Worm (Caenorhabditis elegans) whole organism, mixed stage, embryonic: ENCODE data around the gene C17G10.10.

Experiments used
- M03D4.4 ChIP-seq: sonication (generic microtip); optimal IDR thresholded peaks from 2 replicates; lab custom pipeline; 2017; ENCODE audit warnings: mild to moderate bottlenecking, missing genetic modification characterization, missing compliant biosample characterization
- bed-3 ChIP-seq: fragments of 200-800 bp; sonication (Bioruptor generic); optimal IDR thresholded peaks from 3 replicates; lab custom pipeline; 2018; ENCODE audit warnings: mild to moderate bottlenecking, missing genetic modification characterization, moderate library complexity, missing compliant biosample characterization
- blmp-1 ChIP-seq: fragments of 150-350 bp; optimal IDR thresholded peaks from 2 replicates; lab custom pipeline; 2014; ENCODE audit warnings: missing biosample characterization, missing genetic modification characterization
- ceh-39 ChIP-seq: fragments of 150-350 bp; optimal IDR thresholded peaks from 2 replicates; lab custom pipeline; 2014; ENCODE audit warnings: missing biosample characterization, missing genetic modification characterization
- ceh-43 ChIP-seq: fragments of 200-800 bp; sonication (Bioruptor generic); optimal IDR thresholded peaks from 2 replicates; lab custom pipeline; 2018; ENCODE audit warnings: mild to moderate bottlenecking, missing genetic modification characterization, moderate library complexity, missing compliant biosample characterization
- ceh-83 ChIP-seq: fragments of 200-800 bp; sonication (Bioruptor generic); optimal IDR thresholded peaks from 2 replicates; lab custom pipeline; 2018; ENCODE audit warnings: mild to moderate bottlenecking, missing genetic modification characterization, missing compliant biosample characterization
- ces-1 ChIP-seq: fragments of 150-350 bp; optimal IDR thresholded peaks from 2 replicates; lab custom pipeline; 2014; ENCODE audit warnings: missing biosample characterization, missing genetic modification reagents, missing genetic modification characterization
- cnd-1 ChIP-seq: fragments of 200-800 bp; sonication (Bioruptor generic); optimal IDR thresholded peaks from 2 replicates; lab custom pipeline; 2018; ENCODE audit warnings: mild to moderate bottlenecking, missing genetic modification characterization, missing compliant biosample characterization
- drap-1 ChIP-seq: fragments of 200-800 bp; sonication (Bioruptor generic); optimal IDR thresholded peaks from 3 replicates; lab custom pipeline; 2018; ENCODE audit warnings: mild to moderate bottlenecking, missing genetic modification characterization, missing compliant biosample characterization
- elt-1 ChIP-seq: sonication (generic microtip); optimal IDR thresholded peaks from 2 replicates; lab custom pipeline; 2017; ENCODE audit warnings: missing genetic modification characterization, mild to moderate bottlenecking, missing compliant biosample characterization, antibody characterized with exemption, moderate library complexity, borderline replicate concordance; ENCODE audit not compliant: insufficient read depth
- elt-3 ChIP-seq: fragments of 150-350 bp; optimal IDR thresholded peaks from 2 replicates; lab custom pipeline; 2014; ENCODE audit warnings: missing biosample characterization, missing genetic modification characterization
- flh-1 ChIP-seq: fragments of 200-800 bp; sonication (Bioruptor generic); optimal IDR thresholded peaks from 2 replicates; lab custom pipeline; 2018; ENCODE audit warnings: mild to moderate bottlenecking, missing genetic modification characterization, moderate library complexity, missing compliant biosample characterization
- ham-2 ChIP-seq: fragments of 200-800 bp; sonication (Bioruptor generic); optimal IDR thresholded peaks from 2 replicates; lab custom pipeline; 2018; ENCODE audit warnings: mild to moderate bottlenecking, missing genetic modification characterization, missing compliant biosample characterization
- hlh-1 ChIP-seq: fragments of 150-350 bp; optimal IDR thresholded peaks from 2 replicates; lab custom pipeline; 2014; ENCODE audit warnings: missing biosample characterization, missing genetic modification reagents, missing genetic modification characterization
- lin-13 ChIP-seq: fragments of 150-350 bp; optimal IDR thresholded peaks from 2 replicates; lab custom pipeline; 2014; ENCODE audit warnings: missing biosample characterization, missing genetic modification characterization
- lin-32 ChIP-seq: fragments of 200-800 bp; sonication (Bioruptor generic); optimal IDR thresholded peaks from 2 replicates; lab custom pipeline; 2018; ENCODE audit warnings: mild to moderate bottlenecking, missing genetic modification characterization, missing compliant biosample characterization
- lsy-2 ChIP-seq: fragments of 150-350 bp; optimal IDR thresholded peaks from 2 replicates; lab custom pipeline; 2014; ENCODE audit warnings: missing biosample characterization, missing genetic modification characterization
- mab-5 ChIP-seq: fragments of 150-350 bp; optimal IDR thresholded peaks from 2 replicates; lab custom pipeline; 2014; ENCODE audit warnings: missing biosample characterization, missing genetic modification characterization
- mep-1 ChIP-seq: fragments of 150-350 bp; optimal IDR thresholded peaks from 2 replicates; lab custom pipeline; 2017; ENCODE audit warnings: missing biosample characterization, missing genetic modification reagents, missing genetic modification characterization, inconsistent platforms
- mls-2 ChIP-seq: sonication (generic microtip); optimal IDR thresholded peaks from 2 replicates; lab custom pipeline; 2016; ENCODE audit warnings: mild to moderate bottlenecking, missing genetic modification characterization, moderate library complexity, missing compliant biosample characterization
- nhr-12 ChIP-seq: fragments of 150-350 bp; optimal IDR thresholded peaks from 2 replicates; lab custom pipeline; 2014; ENCODE audit warnings: missing biosample characterization, missing genetic modification characterization
- nhr-237 ChIP-seq: fragments of 150-350 bp; optimal IDR thresholded peaks from 2 replicates; lab custom pipeline; 2014; ENCODE audit warnings: missing biosample characterization, missing genetic modification characterization
- nhr-28 ChIP-seq: fragments of 150-350 bp; optimal IDR thresholded peaks from 2 replicates; lab custom pipeline; 2014; ENCODE audit warnings: missing biosample characterization, missing genetic modification characterization
- nhr-76 ChIP-seq: sonication (generic microtip); optimal IDR thresholded peaks from 2 replicates; lab custom pipeline; 2017; ENCODE audit warnings: missing biosample characterization, missing genetic modification characterization
- sem-2 ChIP-seq: fragments of 200-800 bp; sonication (Bioruptor generic); optimal IDR thresholded peaks from 2 replicates; lab custom pipeline; 2018; ENCODE audit warnings: mild to moderate bottlenecking, missing genetic modification characterization, missing compliant biosample characterization
- sptf-1 ChIP-seq: sonication (generic microtip); optimal IDR thresholded peaks from 2 replicates; lab custom pipeline; 2017; ENCODE audit warnings: mild to moderate bottlenecking, missing genetic modification characterization, moderate library complexity, missing compliant biosample characterization
- tbx-8 ChIP-seq: fragments of 200-800 bp; sonication (Bioruptor generic); optimal IDR thresholded peaks from 2 replicates; lab custom pipeline; 2018; ENCODE audit warnings: mild to moderate bottlenecking, missing genetic modification characterization, moderate library complexity, missing compliant biosample characterization
- unc-120 ChIP-seq: sonication (generic microtip); optimal IDR thresholded peaks from 2 replicates; lab custom pipeline; 2017; ENCODE audit warnings: missing genetic modification characterization, missing compliant biosample characterization; ENCODE audit not compliant: poor library complexity, severe bottlenecking
- unc-39 ChIP-seq: fragments of 150-350 bp; optimal IDR thresholded peaks from 2 replicates; lab custom pipeline; 2014; ENCODE audit warnings: missing biosample characterization, missing genetic modification characterization
- zip-8 ChIP-seq: fragments of 150-350 bp; optimal IDR thresholded peaks from 2 replicates; lab custom pipeline; 2014; ENCODE audit warnings: missing biosample characterization, missing genetic modification characterization
- ztf-11 ChIP-seq: fragments of 150-350 bp; optimal IDR thresholded peaks from 2 replicates; lab custom pipeline; 2014; ENCODE audit warnings: missing biosample characterization, missing genetic modification characterization

The C17G10.10 gene

DNA sequence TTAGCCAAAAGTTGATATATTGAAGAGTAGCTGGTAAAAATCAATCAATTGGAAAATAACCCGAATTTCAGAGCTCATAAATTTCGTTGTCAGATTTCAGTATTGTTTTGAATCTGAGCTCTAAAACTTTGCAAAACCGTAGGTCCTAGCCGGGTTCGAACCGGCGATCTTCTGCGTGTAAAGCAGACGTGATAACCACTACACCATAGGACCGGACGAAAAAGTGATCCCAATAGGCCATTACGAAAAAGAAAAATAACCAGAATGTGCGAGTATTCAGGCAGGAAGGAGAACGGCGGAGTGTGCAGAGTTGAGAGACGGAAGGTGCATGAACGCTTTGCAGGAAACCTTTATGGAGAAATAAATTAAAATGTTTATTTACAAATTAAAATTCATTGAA lies 22.1 kb downstream of the C17G10.10 start:
- peak; percentile 58 for TF ChIP-seq drap-1 (GFP tag; lab: Kevin White, UChicago)
- no peak for TF ChIP-seq unc-39 (tag; lab: Kevin White, UChicago)
- no peak for TF ChIP-seq nhr-76 (tag; lab: Kevin White, UChicago)
- no peak for TF ChIP-seq lin-13 (tag; lab: Kevin White, UChicago)
- TF ChIP-seq sptf-1 (tag; lab: Kevin White, UChicago): peak; percentile 68
- no peak for TF ChIP-seq mls-2 (tag; lab: Kevin White, UChicago)
- TF ChIP-seq blmp-1 (tag; lab: Kevin White, UChicago): no peak
- TF ChIP-seq unc-120: peak; percentile 24
- TF ChIP-seq lsy-2 (tag; lab: Kevin White, UChicago): no peak
- no peak for TF ChIP-seq nhr-12 (tag; lab: Kevin White, UChicago)
- peak; percentile 21 for TF ChIP-seq sem-2 (GFP tag; lab: Kevin White, UChicago)
- no peak for TF ChIP-seq ceh-43 (GFP tag; lab: Kevin White, UChicago)
- no peak for TF ChIP-seq hlh-1 (tag; lab: Kevin White, UChicago)
- no peak for TF ChIP-seq elt-3
- TF ChIP-seq ceh-83 (GFP tag; lab: Kevin White, UChicago): peak; percentile 75
- TF ChIP-seq ham-2 (GFP tag; lab: Kevin White, UChicago): peak; percentile 50
- peak; percentile 48 for TF ChIP-seq cnd-1 (tag; lab: Kevin White, UChicago)
- no peak for TF ChIP-seq elt-1 (tag; lab: Kevin White, UChicago)
- TF ChIP-seq flh-1 (GFP tag; lab: Kevin White, UChicago): peak; percentile 19
- peak; percentile 28 for TF ChIP-seq lin-32
- peak; percentile 70 for TF ChIP-seq M03D4.4

DNA sequence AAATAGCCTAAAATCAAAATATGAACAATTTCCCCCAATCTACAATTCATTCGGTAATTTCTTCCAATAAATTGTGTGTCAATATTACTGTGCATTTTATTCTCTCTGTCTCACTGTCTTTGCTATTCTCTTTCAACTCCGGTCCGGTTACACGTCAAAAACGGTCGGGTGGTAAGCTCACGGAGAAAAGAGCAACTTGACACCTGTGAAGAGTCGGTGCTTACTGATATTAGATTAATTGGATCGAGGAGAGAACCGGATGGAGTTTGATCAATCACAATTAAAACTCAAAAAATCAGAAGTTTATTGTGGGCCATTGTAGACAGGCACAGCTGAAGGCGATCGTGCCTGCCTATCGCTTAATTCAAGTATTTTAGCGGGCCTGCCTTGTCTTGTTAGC lies 24.3 kb downstream of the C17G10.10 start:
- TF ChIP-seq elt-1 (tag; lab: Kevin White, UChicago): no peak
- TF ChIP-seq sptf-1 (tag; lab: Kevin White, UChicago): no peak
- TF ChIP-seq drap-1 (GFP tag; lab: Kevin White, UChicago): no peak
- no peak for TF ChIP-seq sem-2 (GFP tag; lab: Kevin White, UChicago)
- no peak for TF ChIP-seq tbx-8 (GFP tag; lab: Kevin White, UChicago)
- TF ChIP-seq blmp-1 (tag; lab: Kevin White, UChicago): no peak
- TF ChIP-seq ztf-11: no peak
- TF ChIP-seq lin-32: no peak
- no peak for TF ChIP-seq bed-3 (GFP tag; lab: Kevin White, UChicago)
- no peak for TF ChIP-seq ceh-39 (tag; lab: Kevin White, UChicago)
- TF ChIP-seq ceh-83 (GFP tag; lab: Kevin White, UChicago): no peak
- no peak for TF ChIP-seq mab-5 (tag; lab: Kevin White, UChicago)
- TF ChIP-seq nhr-237 (tag; lab: Kevin White, UChicago): no peak

DNA sequence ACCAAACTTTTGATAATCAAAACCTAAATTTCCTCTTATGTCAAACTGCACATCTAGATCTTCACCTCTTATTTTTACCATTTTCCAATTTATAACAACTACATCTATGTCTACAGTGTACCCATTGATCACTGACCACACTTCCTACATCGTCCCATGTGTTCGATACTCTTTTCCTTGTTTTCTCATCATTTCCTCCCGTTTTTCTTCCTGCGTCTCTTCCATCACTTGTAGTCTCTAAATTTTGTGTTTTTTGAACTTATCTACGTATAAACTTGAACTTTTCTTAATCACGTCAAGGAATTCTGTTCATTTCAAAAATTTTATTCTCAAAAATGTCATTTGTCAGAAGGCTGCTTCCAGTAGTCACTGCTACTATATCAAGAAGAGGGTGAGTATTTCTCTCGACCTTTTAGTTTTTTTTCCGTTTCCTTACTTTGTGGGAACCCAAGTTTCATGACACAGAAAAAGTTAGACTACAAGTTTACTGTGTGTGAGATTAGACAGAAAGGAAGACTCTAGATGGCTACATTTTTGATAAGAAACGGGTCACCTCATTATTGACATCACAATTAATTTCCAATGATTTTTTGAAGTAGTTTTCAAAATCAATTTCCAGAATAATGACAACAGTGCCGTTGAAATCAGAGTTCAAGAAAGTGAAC lies 27.0 kb downstream of the C17G10.10 start:
- TF ChIP-seq ztf-11: no peak
- TF ChIP-seq ceh-83 (GFP tag; lab: Kevin White, UChicago): no peak
- no peak for TF ChIP-seq ces-1
- TF ChIP-seq mep-1: no peak
- no peak for TF ChIP-seq lin-13 (tag; lab: Kevin White, UChicago)

DNA sequence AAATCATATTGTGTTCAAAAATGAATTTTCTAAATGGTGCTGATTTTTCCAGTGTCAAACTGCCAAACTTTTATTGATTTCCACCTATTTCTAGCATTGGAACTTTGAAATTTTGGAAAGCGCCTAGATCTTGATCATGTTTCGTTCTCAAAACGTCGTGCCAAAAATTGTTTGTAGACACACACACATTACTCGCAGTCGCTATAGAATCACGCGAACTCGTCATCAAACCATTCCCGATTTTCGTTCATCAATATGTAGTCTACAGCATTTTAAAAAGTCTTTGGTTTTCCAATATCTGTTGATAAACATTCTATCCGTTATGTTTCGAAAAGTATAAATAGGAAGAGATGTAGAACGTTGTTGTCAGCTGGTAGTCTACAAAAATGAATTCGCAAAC lies 28.9 kb downstream of the C17G10.10 start, which contains the start of the genes C17C3.1 and C17C3.15:
Gene C17C3.1 (plus strand): TSS at position 301 of the 400 bp plus-strand sequence.
Gene C17C3.15 (plus strand): TSS at position 383 of the 400 bp plus-strand sequence.
- TF ChIP-seq M03D4.4 (no peak), mep-1 (no peak), bed-3 (GFP tag; lab: Kevin White, UChicago) (no peak), nhr-28 (tag; lab: Kevin White, UChicago) (no peak), elt-1 (tag; lab: Kevin White, UChicago) (no peak)

DNA sequence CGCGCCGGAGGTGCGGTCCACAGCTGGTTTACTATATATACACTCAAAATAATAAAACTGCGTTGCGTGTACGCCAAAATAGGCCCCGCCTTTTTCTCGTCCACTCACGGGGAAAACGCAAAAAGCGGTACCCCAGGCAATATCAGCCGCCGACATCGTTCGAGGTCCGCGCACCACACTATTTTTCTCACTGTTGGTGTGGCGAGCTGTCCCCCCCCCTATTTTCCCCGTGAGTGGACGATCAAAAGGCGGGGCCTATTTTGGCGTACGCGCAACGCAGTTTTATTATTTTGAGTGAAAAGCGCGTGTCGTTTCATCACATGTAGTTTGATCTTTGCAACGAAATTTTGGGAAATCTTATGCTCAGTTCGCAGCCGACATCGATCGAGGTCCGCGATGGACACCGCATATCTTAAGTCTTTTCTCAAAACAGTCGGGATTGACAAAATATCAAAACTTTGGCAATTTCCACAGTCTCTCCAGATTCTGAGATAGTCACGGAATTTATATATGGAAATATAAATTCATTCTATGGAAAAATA lies 34.0 kb downstream of the C17G10.10 start:
- TF ChIP-seq drap-1 (GFP tag; lab: Kevin White, UChicago): no peak
- TF ChIP-seq lsy-2 (tag; lab: Kevin White, UChicago): no peak
- no peak for TF ChIP-seq blmp-1 (tag; lab: Kevin White, UChicago)
- TF ChIP-seq zip-8 (tag; lab: Kevin White, UChicago): no peak
- TF ChIP-seq lin-13 (tag; lab: Kevin White, UChicago): no peak
- TF ChIP-seq, all 35 proteins: peak for 0
